Worm (Caenorhabditis elegans) whole organism, L1 larva: ENCODE measurements around the gene pola-1.

Source experiments
- ama-1 ChIP-seq: fragments of 150-350 bp; optimal IDR thresholded peaks from 2 replicates; lab custom pipeline; 2014
- nhr-12 ChIP-seq: sonication (generic microtip); optimal IDR thresholded peaks from 2 replicates; lab custom pipeline; 2017; ENCODE audit warnings: missing biosample characterization, missing genetic modification characterization

- TF ChIP-seq ama-1 (lab: Kevin White, UChicago) (no peak), nhr-12 (tag; lab: Kevin White, UChicago) (no peak)
Measured at ce11 chrIII:11202992-11203391, 60.7 kb downstream of the pola-1 start.
